Fruit fly (Drosophila melanogaster): ENCODE results near the gene Vps45.

Vps45 gene

DNA sequence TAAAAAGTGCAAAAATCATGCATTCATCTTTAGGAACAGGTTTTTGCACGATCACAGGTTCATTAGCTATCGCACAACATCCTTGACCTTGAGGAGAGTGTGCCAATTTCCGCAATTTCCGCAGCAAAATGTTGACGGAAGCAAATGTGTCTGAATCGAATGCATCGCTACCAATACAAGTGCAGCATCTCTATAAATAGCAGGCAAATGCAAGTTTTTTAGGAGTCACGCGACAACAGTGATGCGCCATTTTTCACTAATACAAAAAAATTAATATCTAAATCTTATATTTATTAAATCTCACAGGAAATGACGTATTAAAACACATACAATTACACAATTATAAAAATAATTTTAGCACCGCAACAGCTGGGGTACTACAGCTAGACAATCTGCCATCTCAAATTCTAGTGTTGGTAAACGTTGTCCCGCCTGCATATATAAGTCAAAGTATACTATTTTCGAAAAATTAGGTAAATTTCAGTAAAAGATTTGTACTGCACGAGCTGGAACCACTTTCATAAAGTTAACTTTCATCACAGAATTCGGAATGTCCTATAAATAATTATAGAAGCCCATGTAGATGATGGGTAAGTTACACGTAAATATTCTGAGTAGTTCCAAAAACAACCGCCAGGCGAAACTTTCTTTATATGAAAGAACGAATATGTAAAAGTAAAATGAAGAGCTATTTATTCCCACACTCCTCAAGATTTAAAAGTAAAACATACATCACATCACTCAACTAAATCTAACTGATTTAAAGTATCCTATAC, 10.3 kb downstream of the Vps45 start, which contains the start of gene CG9399 (continued):
- TF ChIP-seq toy (GFP tag; IDR thresholded peaks at IDR 0.05): peak; percentile 89
- peak; percentile 94 for TF ChIP-seq cg (GFP tag; optimal IDR thresholded peaks at IDR 0.05)
- TF ChIP-seq Six4 (GFP tag; optimal IDR thresholded peaks at IDR 0.05): peak; percentile 95
- TF ChIP-seq B-H2 (GFP tag; optimal IDR thresholded peaks at IDR 0.05): peak; percentile 94
- TF ChIP-seq ftz-f1 (GFP tag; optimal IDR thresholded peaks at IDR 0.05): peak; percentile 60
- peak; percentile 93 for TF ChIP-seq CG13296 (GFP tag; optimal IDR thresholded peaks at IDR 0.05)
- TF ChIP-seq Adf1 (GFP tag; IDR thresholded peaks at IDR 0.05): peak; percentile 75
- peak; percentile 88 for TF ChIP-seq rib (GFP tag; IDR thresholded peaks at IDR 0.05)
- peak; percentile 98 for TF ChIP-seq CoRest (tag; optimal IDR thresholded peaks at IDR 0.05)
- peak; percentile 98 for TF ChIP-seq CG6272 (GFP tag; IDR thresholded peaks at IDR 0.05)
- peak; percentile 87 for TF ChIP-seq CG8359 (GFP tag; optimal IDR thresholded peaks at IDR 0.05; ENCODE audit: borderline replicate concordance)
- peak in 1 of 2 experiments; percentile 85 for TF ChIP-seq Trl (optimal IDR thresholded peaks at IDR 0.05)
- peak; percentile 91 for TF ChIP-seq Trl (GFP tag; optimal IDR thresholded peaks at IDR 0.05)
- peak; percentile 99 for TF ChIP-seq Xrp1 (GFP tag; IDR thresholded peaks at IDR 0.05)
- TF ChIP-seq gcm2 (GFP tag; optimal IDR thresholded peaks at IDR 0.05): peak; percentile 96
- TF ChIP-seq kah (GFP tag; optimal IDR thresholded peaks at IDR 0.05): peak; percentile 88
- peak; percentile 88 for TF ChIP-seq CG10431 (GFP tag; optimal IDR thresholded peaks at IDR 0.05)
- 0 out of 3 replicates have a peak, but pooled peaks have one; percentile 38 for TF ChIP-seq HLH4C (GFP tag; IDR thresholded peaks at IDR 0.05; ENCODE audit: partially characterized antibody)
- peak; percentile 83 for TF ChIP-seq sima (GFP tag; optimal IDR thresholded peaks at IDR 0.05)
- peak; percentile 94 for TF ChIP-seq Vsx1 (GFP tag; optimal IDR thresholded peaks at IDR 0.05)
- TF ChIP-seq ab (GFP tag; optimal IDR thresholded peaks at IDR 0.05): peak; percentile 92
- TF ChIP-seq CG9609 (GFP tag; optimal IDR thresholded peaks at IDR 0.05): peak; percentile 94
- peak; percentile 95 for TF ChIP-seq CG12155 (GFP tag; optimal IDR thresholded peaks at IDR 0.05)
- TF ChIP-seq nerfin-1 (tag; optimal IDR thresholded peaks at IDR 0.05): peak; percentile 92
- TF ChIP-seq CG7839 (tag; optimal IDR thresholded peaks at IDR 0.05): peak; percentile 96
- peak; percentile 41 to 83 for TF ChIP-seq crp (GFP tag; optimal IDR thresholded peaks at IDR 0.05)
- peak; percentile 92 for TF ChIP-seq twi (tag; optimal IDR thresholded peaks at IDR 0.05)
- TF ChIP-seq dan (GFP tag; IDR thresholded peaks at IDR 0.05): peak; percentile 85
- TF ChIP-seq lola (GFP tag; optimal IDR thresholded peaks at IDR 0.05): peak in 1 of 3 experiments; percentile 98
- TF ChIP-seq CG2712 (tag; optimal IDR thresholded peaks at IDR 0.05): peak; percentile 98
- peak; percentile 93 for TF ChIP-seq CG12744 (GFP tag; optimal IDR thresholded peaks at IDR 0.05)
- TF ChIP-seq Gug (GFP tag; IDR thresholded peaks at IDR 0.05): peak; percentile 98
- peak; percentile 94 to 98 for TF ChIP-seq dpn (GFP tag; optimal IDR thresholded peaks at IDR 0.05)
- peak; percentile 81 for TF ChIP-seq NC2α (GFP tag; optimal IDR thresholded peaks at IDR 0.05)
- TF ChIP-seq CG4328 (GFP tag; optimal IDR thresholded peaks at IDR 0.05): peak; percentile 85
- peak; percentile 87 for TF ChIP-seq CG4282 (GFP tag; optimal IDR thresholded peaks at IDR 0.05)
- TF ChIP-seq knrl (GFP tag; IDR thresholded peaks at IDR 0.05; ENCODE audit: partially characterized antibody): peak; percentile 62
- peak; percentile 97 for TF ChIP-seq PHDP (tag; optimal IDR thresholded peaks at IDR 0.05)
- peak; percentile 97 for TF ChIP-seq Oli (tag; optimal IDR thresholded peaks at IDR 0.05)
- peak; percentile 84 for TF ChIP-seq repo (GFP tag; optimal IDR thresholded peaks at IDR 0.05)
- TF ChIP-seq YL-1 (GFP tag; optimal IDR thresholded peaks at IDR 0.05): peak; percentile 97
- TF ChIP-seq CG8388 (GFP tag; optimal IDR thresholded peaks at IDR 0.05): peak; percentile 97
- peak; percentile 93 for TF ChIP-seq CG16863 (GFP tag; optimal IDR thresholded peaks at IDR 0.05)
- peak; percentile 85 for TF ChIP-seq Ravus (GFP tag; IDR thresholded peaks at IDR 0.05)
- peak; percentile 88 for TF ChIP-seq CG8089 (GFP tag; optimal IDR thresholded peaks at IDR 0.05)
- peak; percentile 97 for TF ChIP-seq CG3726 (GFP tag; IDR thresholded peaks at IDR 0.05)
- TF ChIP-seq Scr (GFP tag; IDR thresholded peaks at IDR 0.05; ENCODE audit: partially characterized antibody): peak; percentile 49
- TF ChIP-seq Nf-YB (GFP tag; optimal IDR thresholded peaks at IDR 0.05): peak; percentile 86
- peak; percentile 97 for TF ChIP-seq CG2889 (GFP tag; IDR thresholded peaks at IDR 0.05)

All from whole organism, embryonic.